Fruit fly (Drosophila melanogaster) whole organism, embryonic: ENCODE measurements around the gene Est-Q.

Experiments
- Awh ChIP-seq: fragments of 200-800 bp; sonication (Bioruptor generic); IDR thresholded peaks from 2 replicates; pipeline ENCODE4, ENCODE4 v1.3.6; 2022; ENCODE audit warnings: missing biosample characterization, missing genetic modification characterization
- Bdp1 ChIP-seq: fragments of 200-800 bp; sonication (Bioruptor generic); optimal IDR thresholded peaks from 3 replicates; lab custom pipeline; 2016; ENCODE audit warnings: missing biosample characterization, missing genetic modification characterization
- Blimp-1 ChIP-seq: fragments of 200-800 bp; sonication (Bioruptor generic); optimal IDR thresholded peaks from 3 replicates; lab custom pipeline; 2018; ENCODE audit warnings: missing biosample characterization, missing genetic modification characterization, mild to moderate bottlenecking, moderate library complexity, missing genetic modification reagents
- C15 ChIP-seq: fragments of 200-800 bp; sonication (Bioruptor generic); IDR thresholded peaks from 3 replicates; pipeline ENCODE4 v1.3.6; 2022; ENCODE audit warnings: missing biosample characterization, missing genetic modification characterization
- CG10321 ChIP-seq: fragments of 200-800 bp; sonication (Bioruptor generic); IDR thresholded peaks from 2 replicates; pipeline ENCODE4 v1.3.6; 2022; ENCODE audit warnings: missing biosample characterization, missing genetic modification characterization
- CG10565 ChIP-seq: fragments of 200-800 bp; sonication (Bioruptor generic); optimal IDR thresholded peaks from 3 replicates; lab custom pipeline; 2016; ENCODE audit warnings: missing biosample characterization, mild to moderate bottlenecking, missing genetic modification characterization
- CG10654 ChIP-seq: fragments of 200-800 bp; sonication (Bioruptor generic); optimal IDR thresholded peaks from 2 replicates; lab custom pipeline; 2016; ENCODE audit warnings: missing biosample characterization, missing genetic modification characterization
- CG11398 ChIP-seq: fragments of 200-800 bp; sonication (Bioruptor generic); optimal IDR thresholded peaks from 2 replicates; lab custom pipeline; 2016; ENCODE audit warnings: missing biosample characterization, missing genetic modification characterization
- CG11560 ChIP-seq: fragments of 200-800 bp; sonication (Bioruptor generic); IDR thresholded peaks from 3 replicates; pipeline ENCODE4 v1.3.6; 2022; ENCODE audit warnings: missing biosample characterization, missing genetic modification characterization
- CG12391 ChIP-seq: fragments of 200-800 bp; sonication (Bioruptor generic); optimal IDR thresholded peaks from 3 replicates; lab custom pipeline; 2018; ENCODE audit warnings: missing biosample characterization, mild to moderate bottlenecking, missing genetic modification characterization, moderate library complexity
- CG12744 ChIP-seq: fragments of 200-800 bp; sonication (Bioruptor generic); optimal IDR thresholded peaks from 2 replicates; lab custom pipeline; 2016; ENCODE audit warnings: missing biosample characterization, missing genetic modification characterization
- CG14965 ChIP-seq: fragments of 200-800 bp; sonication (Bioruptor generic); optimal IDR thresholded peaks from 2 replicates; lab custom pipeline; 2016; ENCODE audit warnings: missing biosample characterization, missing genetic modification characterization, borderline replicate concordance
- CG15514 ChIP-seq: fragments of 200-800 bp; sonication (Bioruptor generic); optimal IDR thresholded peaks from 3 replicates; lab custom pipeline; 2017; ENCODE audit warnings: missing biosample characterization, missing genetic modification characterization, mild to moderate bottlenecking, moderate library complexity, missing genetic modification reagents
- CG18262 ChIP-seq: fragments of 200-800 bp; optimal IDR thresholded peaks from 3 replicates; lab custom pipeline; 2019; ENCODE audit warnings: missing biosample characterization, mild to moderate bottlenecking, missing genetic modification characterization, moderate library complexity
- CG32532 ChIP-seq: fragments of 200-800 bp; sonication (Bioruptor generic); IDR thresholded peaks from 2 replicates; pipeline ENCODE4 v1.3.6; 2022; ENCODE audit warnings: missing biosample characterization, missing genetic modification characterization
- CG4707 ChIP-seq: fragments of 200-800 bp; sonication (Bioruptor generic); optimal IDR thresholded peaks from 2 replicates; lab custom pipeline; 2018; ENCODE audit warnings: missing biosample characterization, mild to moderate bottlenecking, missing genetic modification characterization, moderate library complexity
- CG5953 ChIP-seq: fragments of 200-800 bp; sonication (Bioruptor generic); IDR thresholded peaks from 2 replicates; pipeline ENCODE4 v1.3.6; 2022; ENCODE audit warnings: missing biosample characterization, missing genetic modification characterization
- CG6854 ChIP-seq: fragments of 200-800 bp; sonication (Bioruptor generic); optimal IDR thresholded peaks from 3 replicates; lab custom pipeline; 2017; ENCODE audit warnings: missing biosample characterization, mild to moderate bottlenecking, missing genetic modification characterization
- CG9876 ChIP-seq: fragments of 200-800 bp; sonication (Bioruptor generic); optimal IDR thresholded peaks from 2 replicates; lab custom pipeline; 2016; ENCODE audit warnings: missing biosample characterization, missing genetic modification characterization
- Camta ChIP-seq: fragments of 200-800 bp; sonication (Bioruptor generic); optimal IDR thresholded peaks from 2 replicates; lab custom pipeline; 2016; ENCODE audit warnings: missing biosample characterization, missing genetic modification characterization
- Doc3 ChIP-seq: fragments of 200-800 bp; sonication (Bioruptor generic); IDR thresholded peaks from 3 replicates; pipeline ENCODE4 v1.3.6; 2022; ENCODE audit warnings: missing biosample characterization, missing genetic modification characterization; ENCODE audit not compliant: partially characterized antibody
- Dref ChIP-seq: fragments of 200-800 bp; sonication (Bioruptor generic); IDR thresholded peaks from 2 replicates; pipeline ENCODE4 v1.3.6; 2022; ENCODE audit warnings: missing biosample characterization, missing genetic modification characterization
- Elba2 ChIP-seq: fragments of 200-800 bp; sonication (Bioruptor generic); optimal IDR thresholded peaks from 3 replicates; lab custom pipeline; 2016; ENCODE audit warnings: missing biosample characterization, missing genetic modification characterization
- Fer2 ChIP-seq: fragments of 200-800 bp; sonication (Bioruptor generic); optimal IDR thresholded peaks from 2 replicates; lab custom pipeline; 2018; ENCODE audit warnings: missing biosample characterization, mild to moderate bottlenecking, missing genetic modification characterization, moderate library complexity
- GATAe ChIP-seq: fragments of 200-800 bp; sonication (Bioruptor generic); conservative IDR thresholded peaks from 2 replicates; pipeline ENCODE4 v1.3.6; 2022; ENCODE audit warnings: missing biosample characterization, missing genetic modification characterization
- Usf ChIP-seq: fragments of 200-800 bp; sonication (Bioruptor generic); optimal IDR thresholded peaks from 2 replicates; lab custom pipeline; 2017; ENCODE audit warnings: missing genotype, missing biosample characterization, missing genetic modification characterization
- amos ChIP-seq: fragments of 200-800 bp; sonication (Bioruptor generic); IDR thresholded peaks from 2 replicates; pipeline ENCODE4 v1.3.6; 2022; ENCODE audit warnings: missing biosample characterization, missing genetic modification characterization; ENCODE audit not compliant: partially characterized antibody
- bsh ChIP-seq, 2 experiments: fragments of 200-800 bp; sonication (Bioruptor generic); optimal IDR thresholded peaks; 2 replicates each; lab custom pipeline; 2017 to 2018; ENCODE audit warnings: mild to moderate bottlenecking in 2 of 2, missing biosample characterization in 2 of 2, missing genetic modification characterization in 2 of 2, moderate library complexity in 1 of 2
- cato ChIP-seq: fragments of 200-800 bp; sonication (Bioruptor generic); optimal IDR thresholded peaks from 2 replicates; lab custom pipeline; 2016; ENCODE audit warnings: missing biosample characterization, missing genetic modification characterization, borderline replicate concordance
- corto ChIP-seq: fragments of 200-800 bp; sonication (Bioruptor generic); optimal IDR thresholded peaks from 2 replicates; lab custom pipeline; 2016; ENCODE audit warnings: missing biosample characterization, mild to moderate bottlenecking, missing genetic modification characterization, moderate library complexity
- crc ChIP-seq: fragments of 200-800 bp; sonication (Bioruptor generic); optimal IDR thresholded peaks from 2 replicates; lab custom pipeline; 2016; ENCODE audit warnings: missing biosample characterization, missing genetic modification characterization
- crol ChIP-seq: fragments of 200-800 bp; sonication (Bioruptor generic); IDR thresholded peaks from 2 replicates; pipeline ENCODE4 v1.3.6; 2022; ENCODE audit warnings: missing biosample characterization, missing genetic modification characterization
- dysf ChIP-seq: fragments of 200-800 bp; sonication (Bioruptor generic); IDR thresholded peaks from 3 replicates; pipeline ENCODE4 v1.3.6; 2022; ENCODE audit warnings: missing biosample characterization, missing genetic modification characterization
- emc ChIP-seq: fragments of 200-800 bp; sonication (Bioruptor generic); optimal IDR thresholded peaks from 2 replicates; lab custom pipeline; 2016; ENCODE audit warnings: missing biosample characterization, missing genetic modification characterization
- ewg ChIP-seq: fragments of 200-800 bp; sonication (Bioruptor generic); optimal IDR thresholded peaks from 3 replicates; lab custom pipeline; 2017; ENCODE audit warnings: mild to moderate bottlenecking, missing biosample characterization, missing genetic modification reagents, missing genetic modification characterization
- exex ChIP-seq: fragments of 200-800 bp; sonication (Bioruptor generic); optimal IDR thresholded peaks from 4 replicates; lab custom pipeline; 2018; ENCODE audit warnings: missing biosample characterization, mild to moderate bottlenecking, missing genetic modification characterization, moderate library complexity
- grn ChIP-seq: fragments of 200-800 bp; sonication (Bioruptor generic); optimal IDR thresholded peaks from 3 replicates; lab custom pipeline; 2017; ENCODE audit warnings: missing biosample characterization, missing genetic modification characterization
- her ChIP-seq: fragments of 200-800 bp; sonication (Bioruptor generic); optimal IDR thresholded peaks from 2 replicates; lab custom pipeline; 2016; ENCODE audit warnings: missing biosample characterization, missing genetic modification characterization
- klu ChIP-seq: fragments of 200-800 bp; sonication (Bioruptor generic); IDR thresholded peaks from 2 replicates; pipeline ENCODE4 v1.3.6; 2022; ENCODE audit warnings: missing biosample characterization, missing genetic modification characterization
- maf-S ChIP-seq: fragments of 200-800 bp; sonication (Bioruptor generic); optimal IDR thresholded peaks from 2 replicates; lab custom pipeline; 2016; ENCODE audit warnings: missing biosample characterization, missing genetic modification characterization
- mirr ChIP-seq: fragments of 200-800 bp; sonication (Bioruptor generic); optimal IDR thresholded peaks from 3 replicates; lab custom pipeline; 2018; ENCODE audit warnings: missing biosample characterization, mild to moderate bottlenecking, missing genetic modification characterization
- otp ChIP-seq: fragments of 200-800 bp; sonication (Bioruptor generic); IDR thresholded peaks from 3 replicates; pipeline ENCODE4, ENCODE4 v1.3.6; 2022; ENCODE audit warnings: missing biosample characterization, missing genetic modification characterization
- pho ChIP-seq: fragments of 200-800 bp; sonication (Bioruptor generic); optimal IDR thresholded peaks from 2 replicates; lab custom pipeline; 2016; ENCODE audit warnings: missing biosample characterization, missing genetic modification characterization
- psq ChIP-seq: fragments of 200-800 bp; sonication (Bioruptor generic); optimal IDR thresholded peaks from 2 replicates; lab custom pipeline; 2017; ENCODE audit warnings: missing biosample characterization, missing genetic modification characterization
- ro ChIP-seq: fragments of 200-800 bp; sonication (Bioruptor generic); IDR thresholded peaks from 2 replicates; pipeline ENCODE4 v1.3.6; 2022; ENCODE audit warnings: missing biosample characterization, missing genetic modification characterization
- scrt ChIP-seq: fragments of 200-800 bp; sonication (Bioruptor generic); optimal IDR thresholded peaks from 2 replicates; lab custom pipeline; 2018; ENCODE audit warnings: missing biosample characterization, mild to moderate bottlenecking, missing genetic modification characterization, moderate library complexity
- sens ChIP-seq: fragments of 200-800 bp; sonication (Bioruptor generic); peaks from one replicate; lab custom pipeline; 2016; ENCODE audit warnings: missing biosample characterization, missing genetic modification characterization
- slbo ChIP-seq: fragments of 200-800 bp; sonication (Bioruptor generic); IDR thresholded peaks from 2 replicates; pipeline ENCODE4 v1.3.6; 2022; ENCODE audit warnings: missing biosample characterization, missing genetic modification characterization
- tio ChIP-seq: fragments of 200-800 bp; sonication (Bioruptor generic); optimal IDR thresholded peaks from 2 replicates; lab custom pipeline; 2017; ENCODE audit warnings: missing biosample characterization, missing genetic modification characterization, inconsistent platforms
- vnd ChIP-seq: fragments of 200-800 bp; sonication (Bioruptor generic); IDR thresholded peaks from 3 replicates; pipeline ENCODE4 v1.3.6; 2022; ENCODE audit warnings: missing biosample characterization, missing genetic modification characterization; ENCODE audit not compliant: partially characterized antibody

Est-Q gene

DNA sequence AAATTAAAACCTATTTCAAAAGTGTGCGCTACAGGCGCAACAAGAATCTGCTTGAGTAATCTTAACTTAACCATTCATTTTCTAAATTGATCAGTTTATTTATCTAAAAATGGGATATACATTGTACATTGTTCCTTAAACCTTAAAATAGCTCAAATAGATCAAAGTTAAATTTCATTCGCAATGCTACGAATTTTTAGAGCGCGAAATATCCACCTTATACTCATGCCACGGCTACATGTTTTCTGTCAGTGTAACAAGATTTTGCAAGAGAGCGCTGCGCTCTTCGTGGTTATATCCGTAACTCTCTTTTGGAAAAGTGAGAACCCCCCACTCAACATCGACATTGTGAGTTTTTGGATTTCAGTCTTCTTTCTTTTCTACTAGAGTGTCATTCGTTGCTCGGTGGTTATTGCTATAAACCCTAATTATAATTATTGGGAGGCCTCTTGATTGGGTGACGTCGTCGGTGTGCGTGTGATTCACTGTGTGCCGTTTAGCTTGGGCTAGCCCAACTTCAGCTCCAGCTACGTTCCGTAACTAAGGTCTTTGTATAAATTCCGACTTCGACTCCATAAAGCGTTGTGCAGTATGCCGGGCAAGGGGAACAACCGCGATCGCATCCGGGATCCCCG lies 8.4 kb downstream of the Est-Q start (continued):
- no peak for TF ChIP-seq amos (GFP tag; lab: Robert Waterston, UW)
- no peak for TF ChIP-seq psq (GFP tag; lab: Kevin White, UChicago)
- peak; percentile 15 for TF ChIP-seq scrt (GFP tag; lab: Kevin White, UChicago)
- TF ChIP-seq vnd (GFP tag; lab: Robert Waterston, UW), result no peak
- TF ChIP-seq cato (GFP tag; lab: Kevin White, UChicago), result no peak
- 0 out of 2 replicates have a peak, but pooled peaks have one; percentile 23 for TF ChIP-seq CG32532 (GFP tag; lab: Robert Waterston, UW)
- no peak for TF ChIP-seq Fer2 (tag; lab: Kevin White, UChicago)
- TF ChIP-seq CG11560 (tag; lab: Robert Waterston, UW), result no peak
- peak; percentile 23 for TF ChIP-seq Camta (GFP tag; lab: Kevin White, UChicago)
- no peak for TF ChIP-seq CG5953 (GFP tag; lab: Robert Waterston, UW)
- no peak for TF ChIP-seq CG11398 (GFP tag; lab: Kevin White, UChicago)
- no peak for TF ChIP-seq crc (GFP tag; lab: Kevin White, UChicago)
- no peak for TF ChIP-seq Dref (GFP tag; lab: Robert Waterston, UW)
- TF ChIP-seq CG10321, result no peak
- peak; percentile 57 for TF ChIP-seq slbo (GFP tag; lab: Robert Waterston, UW)
- no peak for TF ChIP-seq GATAe (GFP tag; lab: Robert Waterston, UW)
- no peak for TF ChIP-seq grn (GFP tag; lab: Kevin White, UChicago)
- no peak for TF ChIP-seq Usf (GFP tag; lab: Kevin White, UChicago)
- no peak for TF ChIP-seq ro
- no peak for TF ChIP-seq CG9876
- 0 out of 3 replicates have a peak, but pooled peaks have one; percentile 17 for TF ChIP-seq otp (GFP tag; lab: Robert Waterston, UW)
- no peak for TF ChIP-seq CG14965
- peak; percentile 12 for TF ChIP-seq maf-S (GFP tag; lab: Kevin White, UChicago)
- no peak for TF ChIP-seq CG4707 (GFP tag; lab: Kevin White, UChicago)
- TF ChIP-seq CG6854, result no peak
- peak; percentile 29 for TF ChIP-seq Blimp-1
- peak; percentile 42 for TF ChIP-seq pho (GFP tag; lab: Kevin White, UChicago)
- peak; percentile 52 for TF ChIP-seq CG18262 (tag; lab: Kevin White, UChicago)
- TF ChIP-seq dysf, result peak; percentile 56; the same call in 1 of the 3 replicates
- no peak for TF ChIP-seq Elba2
- peak; percentile 1 for TF ChIP-seq CG15514 (GFP tag; lab: Kevin White, UChicago)
- peak; percentile 90 for TF ChIP-seq sens (GFP tag; lab: Kevin White, UChicago)
- no peak for TF ChIP-seq mirr (GFP tag; lab: Kevin White, UChicago)
- no peak for TF ChIP-seq Doc3 (GFP tag; lab: Robert Waterston, UW)
- TF ChIP-seq her (GFP tag; lab: Kevin White, UChicago), result peak; percentile 39
- no peak for TF ChIP-seq crol (GFP tag; lab: Robert Waterston, UW)
- no peak for TF ChIP-seq CG10565 (GFP tag; lab: Kevin White, UChicago)
- TF ChIP-seq CG10654 (GFP tag; lab: Kevin White, UChicago), result no peak
- TF ChIP-seq CG12744 (GFP tag; lab: Kevin White, UChicago), result no peak
- no peak for TF ChIP-seq emc
- TF ChIP-seq Bdp1, result no peak
- no peak for TF ChIP-seq corto (GFP tag; lab: Kevin White, UChicago)
- peak; percentile 33 for TF ChIP-seq tio
- TF ChIP-seq ewg (GFP tag; lab: Kevin White, UChicago), result no peak
- no peak for TF ChIP-seq klu
- TF ChIP-seq exex, result peak; percentile 82
- peak in 1 of 2 experiments; percentile 53 for TF ChIP-seq bsh (GFP tag; optimal IDR thresholded peaks at IDR 0.05; lab: Kevin White, UChicago)
- TF ChIP-seq C15, result no peak
- TF ChIP-seq CG12391 (tag; lab: Kevin White, UChicago), result peak; percentile 53
- TF ChIP-seq Awh (GFP tag; lab: Robert Waterston, UW), result peak; percentile 44; the same call in 1 of the 2 replicates
